Worm (Caenorhabditis elegans) whole organism, midembryonic: ENCODE results near the gene paml-1.

ENCODE experiments used
- T22C8.4 ChIP-seq: fragments of 200-800 bp; sonication (Bioruptor generic); IDR thresholded peaks from 2 replicates; pipeline ENCODE4 v1.3.6; 2022; ENCODE audit warnings: missing genetic modification characterization, missing compliant biosample characterization
- cog-1 ChIP-seq: sonication (generic microtip); optimal IDR thresholded peaks from 2 replicates; lab custom pipeline; 2016; ENCODE audit warnings: missing genetic modification characterization, missing compliant biosample characterization
- flt-1 ChIP-seq: fragments of 200-800 bp; sonication (Bioruptor generic); IDR thresholded peaks from 2 replicates; pipeline ENCODE4 v1.3.6; 2022; ENCODE audit warnings: missing genetic modification characterization, missing compliant biosample characterization
- klf-2 ChIP-seq: fragments of 200-800 bp; sonication (Bioruptor generic); conservative IDR thresholded peaks from 2 replicates; pipeline ENCODE4 v1.3.6; 2022; ENCODE audit warnings: missing genetic modification reagents, missing genetic modification characterization, missing compliant biosample characterization
- ref-1 ChIP-seq: fragments of 200-800 bp; sonication (Bioruptor generic); conservative IDR thresholded peaks from 2 replicates; pipeline ENCODE4 v1.3.6; 2022; ENCODE audit warnings: missing genetic modification reagents, missing genetic modification characterization, missing compliant biosample characterization
- tab-1 ChIP-seq: fragments of 200-800 bp; sonication (Bioruptor generic); IDR thresholded peaks from 2 replicates; pipeline ENCODE4 v1.3.6; 2022; ENCODE audit warnings: missing genetic modification characterization, missing compliant biosample characterization
- ztf-29 ChIP-seq: fragments of 200-800 bp; sonication (Bioruptor generic); IDR thresholded peaks from 2 replicates; pipeline ENCODE4 v1.3.6; 2022; ENCODE audit warnings: missing genetic modification reagents, missing genetic modification characterization, missing compliant biosample characterization

DNA sequence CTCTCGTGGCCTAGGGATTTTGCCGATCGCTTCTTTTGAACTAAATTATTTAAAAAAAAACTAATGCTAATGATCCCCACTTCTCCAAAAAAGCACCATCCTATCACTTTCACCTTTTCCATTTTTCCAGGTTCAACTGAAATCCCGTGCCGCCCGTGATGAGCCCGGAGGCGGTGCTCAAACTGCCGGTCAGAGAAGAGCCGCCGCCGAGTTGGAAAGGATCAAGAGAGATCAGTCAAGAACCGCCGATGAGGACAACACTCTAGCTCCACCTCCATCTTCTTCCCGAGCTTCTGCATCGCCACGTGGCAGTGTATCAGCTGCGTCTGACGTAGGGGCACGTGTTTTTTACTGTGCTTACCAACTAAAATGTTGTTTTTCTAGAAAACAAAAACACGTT is 19.5 kb upstream of the paml-1 start:
- TF ChIP-seq klf-2 (GFP tag; lab: Robert Waterston, UW) = no peak
- no peak for TF ChIP-seq cog-1 (tag; lab: Kevin White, UChicago)
- TF ChIP-seq ztf-29 (GFP tag; lab: Robert Waterston, UW) = no peak
- TF ChIP-seq tab-1 (GFP tag; lab: Robert Waterston, UW) = no peak
- TF ChIP-seq flt-1 (GFP tag; lab: Robert Waterston, UW) = no peak
- no peak for TF ChIP-seq T22C8.4
- no peak for TF ChIP-seq ref-1 (GFP tag; lab: Robert Waterston, UW)
